3 fruit fly cellular contexts compared by ENCODE assay signal in the genomic region with DNA sequence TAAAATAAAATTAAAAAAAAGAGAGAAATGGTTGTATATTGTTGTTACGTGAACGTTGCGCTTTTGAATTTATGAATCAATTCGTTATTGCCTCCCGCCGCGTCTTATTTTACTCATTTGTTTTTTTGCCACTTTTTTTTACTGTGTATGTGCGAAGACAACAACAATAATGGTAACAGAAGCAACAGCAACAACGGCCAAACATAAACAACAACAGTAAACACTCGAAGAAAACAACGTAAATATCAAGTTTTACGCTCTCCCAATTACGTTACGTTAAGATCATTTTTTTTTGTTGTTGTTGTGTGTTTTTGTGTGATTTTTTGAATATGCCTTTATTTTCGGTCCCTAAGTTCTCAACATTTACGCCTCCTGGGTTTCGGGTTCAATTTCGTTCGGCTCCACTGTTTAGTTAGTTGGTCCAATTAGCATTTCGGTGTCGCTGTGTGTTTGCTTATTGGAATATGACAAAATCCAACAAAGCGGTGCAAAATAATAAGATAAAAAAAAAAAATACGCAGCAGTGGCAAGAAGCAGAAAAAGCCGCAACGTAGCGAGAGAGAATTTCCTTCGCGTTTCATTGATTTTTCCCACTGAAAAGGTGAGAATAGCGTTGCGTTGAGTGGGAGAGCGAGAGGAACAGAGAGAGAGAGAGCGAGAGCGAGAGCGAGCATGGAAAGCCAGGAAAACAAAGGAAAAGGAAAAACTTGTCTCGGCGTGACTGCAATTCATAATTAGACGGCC.
TF ChIP-seq lines count a peak whose summit lies in the region.

No protein-coding gene starts in this region.

TF ChIP-seq in whole organism, embryonic, 481 proteins besides CTCF, POLR2A, EP300 and RAD21 (continued from another document and continues in another):
- TF ChIP-seq kay (GFP tag; optimal IDR thresholded peaks at IDR 0.05; lab: Kevin White, UChicago) = peak; percentile 21
- TF ChIP-seq CG31441 (GFP tag; IDR thresholded peaks at IDR 0.05; lab: Robert Waterston, UW) = peak; percentile 31; the same call in 1 of the 2 replicates
- no peak for TF ChIP-seq sima (GFP tag; optimal IDR thresholded peaks at IDR 0.05; lab: Kevin White, UChicago)
- no peak for TF ChIP-seq dati (GFP tag; IDR thresholded peaks at IDR 0.05; lab: Robert Waterston, UW)
- peak; percentile 44 for TF ChIP-seq CG12391 (tag; optimal IDR thresholded peaks at IDR 0.05; lab: Kevin White, UChicago)
- peak; percentile 29 for TF ChIP-seq CG7556 (GFP tag; optimal IDR thresholded peaks at IDR 0.05; lab: Kevin White, UChicago)
- no peak for TF ChIP-seq CG12769 (tag; optimal IDR thresholded peaks at IDR 0.05; lab: Kevin White, UChicago)
- TF ChIP-seq Sin3A (optimal IDR thresholded peaks at IDR 0.05; lab: Kevin White, UChicago) = no peak
- no peak for TF ChIP-seq CG15073 (GFP tag; optimal IDR thresholded peaks at IDR 0.05; lab: Kevin White, UChicago)
- TF ChIP-seq bigmax (GFP tag; optimal IDR thresholded peaks at IDR 0.05; lab: Kevin White, UChicago) = no peak
- peak; percentile 19 for TF ChIP-seq fd96Cb (tag; optimal IDR thresholded peaks at IDR 0.05; lab: Kevin White, UChicago)
- TF ChIP-seq dm (GFP tag; optimal IDR thresholded peaks at IDR 0.05; lab: Kevin White, UChicago) = peak; percentile 1
- TF ChIP-seq btn (GFP tag; optimal IDR thresholded peaks at IDR 0.05; lab: Kevin White, UChicago) = no peak
- no peak for TF ChIP-seq CG6254 (GFP tag; optimal IDR thresholded peaks at IDR 0.05; lab: Kevin White, UChicago)
- TF ChIP-seq Asciz (GFP tag; optimal IDR thresholded peaks at IDR 0.05; lab: Kevin White, UChicago) = no peak
- TF ChIP-seq unc-4 (GFP tag; IDR thresholded peaks at IDR 0.05; lab: Robert Waterston, UW; ENCODE audit: partially characterized antibody) = no peak
- no peak for TF ChIP-seq ERR (GFP tag; optimal IDR thresholded peaks at IDR 0.05; lab: Kevin White, UChicago)
- no peak for TF ChIP-seq Doc2 (GFP tag; IDR thresholded peaks at IDR 0.05; lab: Robert Waterston, UW)
- no peak for TF ChIP-seq CG14050 (GFP tag; IDR thresholded peaks at IDR 0.05; lab: Robert Waterston, UW)
- TF ChIP-seq CG4854 (GFP tag; optimal IDR thresholded peaks at IDR 0.05; lab: Kevin White, UChicago) = no peak
- TF ChIP-seq CG1647 (GFP tag; optimal IDR thresholded peaks at IDR 0.05; lab: Kevin White, UChicago) = no peak
- no peak for TF ChIP-seq HmgZ (tag; optimal IDR thresholded peaks at IDR 0.05; lab: Kevin White, UChicago)
- no peak for TF ChIP-seq vvl (GFP tag; IDR thresholded peaks at IDR 0.05; lab: Robert Waterston, UW)
- no peak for TF ChIP-seq Gug (GFP tag; IDR thresholded peaks at IDR 0.05; lab: Robert Waterston, UW)
- peak; percentile 29; the same call in 1 of the 2 replicates for TF ChIP-seq CG31224 (GFP tag; IDR thresholded peaks at IDR 0.05; lab: Robert Waterston, UW)
- no peak for TF ChIP-seq pho (GFP tag; optimal IDR thresholded peaks at IDR 0.05; lab: Kevin White, UChicago)
- peak; percentile 8 for TF ChIP-seq salm (tag; optimal IDR thresholded peaks at IDR 0.05; lab: Kevin White, UChicago)
- TF ChIP-seq CG8089 (GFP tag; optimal IDR thresholded peaks at IDR 0.05; lab: Kevin White, UChicago) = peak; percentile 5
- no peak for TF ChIP-seq chif (GFP tag; optimal IDR thresholded peaks at IDR 0.05; lab: Kevin White, UChicago)
- no peak for TF ChIP-seq CG17328 (GFP tag; IDR thresholded peaks at IDR 0.05; lab: Robert Waterston, UW)
- no peak for TF ChIP-seq CG13123 (GFP tag; optimal IDR thresholded peaks at IDR 0.05; lab: Kevin White, UChicago)
- TF ChIP-seq eve (GFP tag; optimal IDR thresholded peaks at IDR 0.05; lab: Kevin White, UChicago) = peak in 1 of 2 experiments; percentile 87
- TF ChIP-seq gfzf (GFP tag; optimal IDR thresholded peaks at IDR 0.05; lab: Kevin White, UChicago) = no peak
- peak; percentile 10 for TF ChIP-seq Dip3 (GFP tag; optimal IDR thresholded peaks at IDR 0.05; lab: Kevin White, UChicago)
- TF ChIP-seq TFAM (GFP tag; optimal IDR thresholded peaks at IDR 0.05; lab: Kevin White, UChicago) = no peak
- TF ChIP-seq CG8290 (GFP tag; optimal IDR thresholded peaks at IDR 0.05; lab: Kevin White, UChicago) = no peak
- TF ChIP-seq CG8290 (tag; optimal IDR thresholded peaks at IDR 0.05; lab: Kevin White, UChicago) = peak in 1 of 2 experiments; percentile 7
- no peak for TF ChIP-seq Stat92E (GFP tag; optimal IDR thresholded peaks at IDR 0.05; lab: Kevin White, UChicago)
- no peak for TF ChIP-seq CG6765 (GFP tag; optimal IDR thresholded peaks at IDR 0.05; lab: Kevin White, UChicago)
- TF ChIP-seq CoRest (tag; optimal IDR thresholded peaks at IDR 0.05; lab: Kevin White, UChicago) = peak; percentile 51
- TF ChIP-seq sqz (GFP tag; optimal IDR thresholded peaks at IDR 0.05; lab: Kevin White, UChicago) = peak; percentile 93
- no peak for TF ChIP-seq CkIIα-i1 (GFP tag; IDR thresholded peaks at IDR 0.05; lab: Robert Waterston, UW)

TF ChIP-seq in whole organism, prepupa, 60 proteins besides CTCF, POLR2A, EP300 and RAD21 (continued from another document):
- TF ChIP-seq CG6808 (GFP tag; optimal IDR thresholded peaks at IDR 0.05; lab: Kevin White, UChicago) (no peak), achi (GFP tag; optimal IDR thresholded peaks at IDR 0.05; lab: Kevin White, UChicago) (peak; percentile 62), Gug (GFP tag; IDR thresholded peaks at IDR 0.05; lab: Robert Waterston, UW) (no peak), Hr4 (GFP tag; optimal IDR thresholded peaks at IDR 0.05; lab: Kevin White, UChicago) (peak; percentile 61), esn (GFP tag; optimal IDR thresholded peaks at IDR 0.05; lab: Kevin White, UChicago) (peak; percentile 57), CG31627 (GFP tag; optimal IDR thresholded peaks at IDR 0.05; lab: Kevin White, UChicago) (peak; percentile 44), Lpt (GFP tag; optimal IDR thresholded peaks at IDR 0.05; lab: Kevin White, UChicago) (no peak), CG6163 (GFP tag; IDR thresholded peaks at IDR 0.05; lab: Robert Waterston, UW) (0 out of 3 replicates have a peak, but pooled peaks have one; percentile 60), CG32006 (GFP tag; optimal IDR thresholded peaks at IDR 0.05; lab: Kevin White, UChicago) (peak; percentile 71), Met (GFP tag; optimal IDR thresholded peaks at IDR 0.05; lab: Kevin White, UChicago) (peak; percentile 63), dsx (GFP tag; optimal IDR thresholded peaks at IDR 0.05; lab: Kevin White, UChicago; ENCODE audit: poor library complexity, severe bottlenecking) (peak; percentile 31), CG11294 (GFP tag; IDR thresholded peaks at IDR 0.05; lab: Robert Waterston, UW) (no peak), CG6854 (GFP tag; optimal IDR thresholded peaks at IDR 0.05; lab: Kevin White, UChicago) (no peak), net (GFP tag; optimal IDR thresholded peaks at IDR 0.05; lab: Kevin White, UChicago) (no peak), salr (GFP tag; optimal IDR thresholded peaks at IDR 0.05; lab: Kevin White, UChicago) (no peak), acj6 (GFP tag; optimal IDR thresholded peaks at IDR 0.05; lab: Kevin White, UChicago) (peak; percentile 44), eg (GFP tag; IDR thresholded peaks at IDR 0.05; lab: Robert Waterston, UW) (peak; percentile 46; the same call in 1 of the 3 replicates), CG11902 (GFP tag; optimal IDR thresholded peaks at IDR 0.05; lab: Kevin White, UChicago) (no peak), CG8632 (GFP tag; optimal IDR thresholded peaks at IDR 0.05; lab: Kevin White, UChicago) (peak; percentile 45), Smox (GFP tag; optimal IDR thresholded peaks at IDR 0.05; lab: Kevin White, UChicago) (peak; percentile 0), Eip75B (GFP tag; optimal IDR thresholded peaks at IDR 0.05; lab: Kevin White, UChicago) (peak; percentile 15), Sox15 (GFP tag; optimal IDR thresholded peaks at IDR 0.05; lab: Kevin White, UChicago) (peak; percentile 19), Hr39 (GFP tag; optimal IDR thresholded peaks at IDR 0.05; lab: Kevin White, UChicago) (peak; percentile 27), dac (GFP tag; optimal IDR thresholded peaks at IDR 0.05; lab: Kevin White, UChicago) (peak; percentile 36), CG9139 (GFP tag; optimal IDR thresholded peaks at IDR 0.05; lab: Kevin White, UChicago) (no peak), CG11762 (GFP tag; optimal IDR thresholded peaks at IDR 0.05; lab: Kevin White, UChicago; ENCODE audit: insufficient read depth) (peak; percentile 13), CG10669 (GFP tag; optimal IDR thresholded peaks at IDR 0.05; lab: Kevin White, UChicago) (no peak), CG3919 (GFP tag; optimal IDR thresholded peaks at IDR 0.05; lab: Kevin White, UChicago) (peak; percentile 57), CG6276 (GFP tag; optimal IDR thresholded peaks at IDR 0.05; lab: Kevin White, UChicago) (peak; percentile 45), ss (GFP tag; optimal IDR thresholded peaks at IDR 0.05; lab: Kevin White, UChicago) (peak in 1 of 2 experiments; percentile 9), CG16779 (tag; optimal IDR thresholded peaks at IDR 0.05; lab: Kevin White, UChicago) (no peak), Eip93F (GFP tag; optimal IDR thresholded peaks at IDR 0.05; lab: Kevin White, UChicago) (peak; percentile 7), Ets96B (tag; optimal IDR thresholded peaks at IDR 0.05; lab: Kevin White, UChicago) (peak; percentile 43), CG34406 (GFP tag; optimal IDR thresholded peaks at IDR 0.05; lab: Kevin White, UChicago) (peak; percentile 41), CG15336 (GFP tag; IDR thresholded peaks at IDR 0.05; lab: Robert Waterston, UW) (peak; percentile 63), pdm3 (GFP tag; optimal IDR thresholded peaks at IDR 0.05; lab: Kevin White, UChicago) (peak; percentile 50), fd85E (GFP tag; optimal IDR thresholded peaks at IDR 0.05; lab: Kevin White, UChicago) (no peak), OdsH (GFP tag; optimal IDR thresholded peaks at IDR 0.05; lab: Kevin White, UChicago) (peak; percentile 33), CG10631 (GFP tag; optimal IDR thresholded peaks at IDR 0.05; lab: Kevin White, UChicago) (peak; percentile 55)

TF ChIP-seq in whole organism, wandering third instar larva, 38 proteins besides CTCF, POLR2A, EP300 and RAD21 (continued from another document):
- TF ChIP-seq h (GFP tag; optimal IDR thresholded peaks at IDR 0.05; lab: Kevin White, UChicago) (peak; percentile 5), woc (GFP tag; optimal IDR thresholded peaks at IDR 0.05; lab: Kevin White, UChicago) (peak; percentile 35), fru (GFP tag; optimal IDR thresholded peaks at IDR 0.05; lab: Kevin White, UChicago) (peak; percentile 44), jim (GFP tag; optimal IDR thresholded peaks at IDR 0.05; lab: Kevin White, UChicago) (no peak), dsf (GFP tag; optimal IDR thresholded peaks at IDR 0.05; lab: Kevin White, UChicago; ENCODE audit: borderline replicate concordance) (no peak), tai (GFP tag; optimal IDR thresholded peaks at IDR 0.05; lab: Kevin White, UChicago) (no peak), CG32264 (GFP tag; optimal IDR thresholded peaks at IDR 0.05; lab: Kevin White, UChicago) (no peak), Abd-B (GFP tag; optimal IDR thresholded peaks at IDR 0.05; lab: Kevin White, UChicago) (no peak), rgr (GFP tag; optimal IDR thresholded peaks at IDR 0.05; lab: Kevin White, UChicago) (no peak)
TF ChIP-seq in whole organism, wandering third instar larva: peak in this region for 12.
